Worm (Caenorhabditis elegans) whole organism, mixed stage, embryonic: ENCODE data around the gene abu-14.

Experiments
- M03D4.4 ChIP-seq: sonication (generic microtip); optimal IDR thresholded peaks from 2 replicates; lab custom pipeline; 2017; ENCODE audit warnings: mild to moderate bottlenecking, missing genetic modification characterization, missing compliant biosample characterization
- bed-3 ChIP-seq: fragments of 200-800 bp; sonication (Bioruptor generic); optimal IDR thresholded peaks from 3 replicates; lab custom pipeline; 2018; ENCODE audit warnings: mild to moderate bottlenecking, missing genetic modification characterization, moderate library complexity, missing compliant biosample characterization
- blmp-1 ChIP-seq: fragments of 150-350 bp; optimal IDR thresholded peaks from 2 replicates; lab custom pipeline; 2014; ENCODE audit warnings: missing biosample characterization, missing genetic modification characterization
- ceh-39 ChIP-seq: fragments of 150-350 bp; optimal IDR thresholded peaks from 2 replicates; lab custom pipeline; 2014; ENCODE audit warnings: missing biosample characterization, missing genetic modification characterization
- ceh-43 ChIP-seq: fragments of 200-800 bp; sonication (Bioruptor generic); optimal IDR thresholded peaks from 2 replicates; lab custom pipeline; 2018; ENCODE audit warnings: mild to moderate bottlenecking, missing genetic modification characterization, moderate library complexity, missing compliant biosample characterization
- ceh-83 ChIP-seq: fragments of 200-800 bp; sonication (Bioruptor generic); optimal IDR thresholded peaks from 2 replicates; lab custom pipeline; 2018; ENCODE audit warnings: mild to moderate bottlenecking, missing genetic modification characterization, missing compliant biosample characterization
- ces-1 ChIP-seq: fragments of 150-350 bp; optimal IDR thresholded peaks from 2 replicates; lab custom pipeline; 2014; ENCODE audit warnings: missing biosample characterization, missing genetic modification reagents, missing genetic modification characterization
- cnd-1 ChIP-seq: fragments of 200-800 bp; sonication (Bioruptor generic); optimal IDR thresholded peaks from 2 replicates; lab custom pipeline; 2018; ENCODE audit warnings: mild to moderate bottlenecking, missing genetic modification characterization, missing compliant biosample characterization
- drap-1 ChIP-seq: fragments of 200-800 bp; sonication (Bioruptor generic); optimal IDR thresholded peaks from 3 replicates; lab custom pipeline; 2018; ENCODE audit warnings: mild to moderate bottlenecking, missing genetic modification characterization, missing compliant biosample characterization
- elt-1 ChIP-seq: sonication (generic microtip); optimal IDR thresholded peaks from 2 replicates; lab custom pipeline; 2017; ENCODE audit warnings: missing genetic modification characterization, mild to moderate bottlenecking, missing compliant biosample characterization, antibody characterized with exemption, moderate library complexity, borderline replicate concordance; ENCODE audit not compliant: insufficient read depth
- elt-3 ChIP-seq: fragments of 150-350 bp; optimal IDR thresholded peaks from 2 replicates; lab custom pipeline; 2014; ENCODE audit warnings: missing biosample characterization, missing genetic modification characterization
- flh-1 ChIP-seq: fragments of 200-800 bp; sonication (Bioruptor generic); optimal IDR thresholded peaks from 2 replicates; lab custom pipeline; 2018; ENCODE audit warnings: mild to moderate bottlenecking, missing genetic modification characterization, moderate library complexity, missing compliant biosample characterization
- ham-2 ChIP-seq: fragments of 200-800 bp; sonication (Bioruptor generic); optimal IDR thresholded peaks from 2 replicates; lab custom pipeline; 2018; ENCODE audit warnings: mild to moderate bottlenecking, missing genetic modification characterization, missing compliant biosample characterization
- lin-13 ChIP-seq: fragments of 150-350 bp; optimal IDR thresholded peaks from 2 replicates; lab custom pipeline; 2014; ENCODE audit warnings: missing biosample characterization, missing genetic modification characterization
- lsy-2 ChIP-seq: fragments of 150-350 bp; optimal IDR thresholded peaks from 2 replicates; lab custom pipeline; 2014; ENCODE audit warnings: missing biosample characterization, missing genetic modification characterization
- mab-5 ChIP-seq: fragments of 150-350 bp; optimal IDR thresholded peaks from 2 replicates; lab custom pipeline; 2014; ENCODE audit warnings: missing biosample characterization, missing genetic modification characterization
- mep-1 ChIP-seq: fragments of 150-350 bp; optimal IDR thresholded peaks from 2 replicates; lab custom pipeline; 2017; ENCODE audit warnings: missing biosample characterization, missing genetic modification reagents, missing genetic modification characterization, inconsistent platforms
- mls-2 ChIP-seq: sonication (generic microtip); optimal IDR thresholded peaks from 2 replicates; lab custom pipeline; 2016; ENCODE audit warnings: mild to moderate bottlenecking, missing genetic modification characterization, moderate library complexity, missing compliant biosample characterization
- nhr-12 ChIP-seq: fragments of 150-350 bp; optimal IDR thresholded peaks from 2 replicates; lab custom pipeline; 2014; ENCODE audit warnings: missing biosample characterization, missing genetic modification characterization
- nhr-2 ChIP-seq: fragments of 150-350 bp; optimal IDR thresholded peaks from 2 replicates; lab custom pipeline; 2014; ENCODE audit warnings: missing biosample characterization, missing genetic modification characterization
- nhr-237 ChIP-seq: fragments of 150-350 bp; optimal IDR thresholded peaks from 2 replicates; lab custom pipeline; 2014; ENCODE audit warnings: missing biosample characterization, missing genetic modification characterization
- nhr-28 ChIP-seq: fragments of 150-350 bp; optimal IDR thresholded peaks from 2 replicates; lab custom pipeline; 2014; ENCODE audit warnings: missing biosample characterization, missing genetic modification characterization
- nhr-76 ChIP-seq: sonication (generic microtip); optimal IDR thresholded peaks from 2 replicates; lab custom pipeline; 2017; ENCODE audit warnings: missing biosample characterization, missing genetic modification characterization
- sem-2 ChIP-seq: fragments of 200-800 bp; sonication (Bioruptor generic); optimal IDR thresholded peaks from 2 replicates; lab custom pipeline; 2018; ENCODE audit warnings: mild to moderate bottlenecking, missing genetic modification characterization, missing compliant biosample characterization
- snpc-4 ChIP-seq: fragments of 150-350 bp; optimal IDR thresholded peaks from 2 replicates; lab custom pipeline; 2014; ENCODE audit warnings: missing biosample characterization, missing genetic modification characterization
- sptf-1 ChIP-seq: sonication (generic microtip); optimal IDR thresholded peaks from 2 replicates; lab custom pipeline; 2017; ENCODE audit warnings: mild to moderate bottlenecking, missing genetic modification characterization, moderate library complexity, missing compliant biosample characterization
- tbx-8 ChIP-seq: fragments of 200-800 bp; sonication (Bioruptor generic); optimal IDR thresholded peaks from 2 replicates; lab custom pipeline; 2018; ENCODE audit warnings: mild to moderate bottlenecking, missing genetic modification characterization, moderate library complexity, missing compliant biosample characterization
- unc-39 ChIP-seq: fragments of 150-350 bp; optimal IDR thresholded peaks from 2 replicates; lab custom pipeline; 2014; ENCODE audit warnings: missing biosample characterization, missing genetic modification characterization
- unc-62 ChIP-seq: fragments of 150-350 bp; optimal IDR thresholded peaks from 2 replicates; lab custom pipeline; 2014; ENCODE audit warnings: missing biosample characterization, missing genetic modification reagents, missing genetic modification characterization
- zip-8 ChIP-seq: fragments of 150-350 bp; optimal IDR thresholded peaks from 2 replicates; lab custom pipeline; 2014; ENCODE audit warnings: missing biosample characterization, missing genetic modification characterization

abu-14 gene

ce11 chrII:9241610-9242009 is 14.6 kb upstream of the abu-14 start:
- TF ChIP-seq nhr-76 (tag; lab: Kevin White, UChicago): no peak
- no peak for TF ChIP-seq mab-5 (tag; lab: Kevin White, UChicago)
- no peak for TF ChIP-seq snpc-4 (tag; lab: Kevin White, UChicago)
- TF ChIP-seq sptf-1 (tag; lab: Kevin White, UChicago): no peak
- TF ChIP-seq mep-1: no peak
- TF ChIP-seq drap-1 (GFP tag; lab: Kevin White, UChicago): no peak
- TF ChIP-seq lsy-2 (tag; lab: Kevin White, UChicago): no peak
- no peak for TF ChIP-seq ces-1 (GFP tag; lab: Kevin White, UChicago)
- TF ChIP-seq cnd-1 (tag; lab: Kevin White, UChicago): no peak
- TF ChIP-seq nhr-28 (tag; lab: Kevin White, UChicago): no peak
- TF ChIP-seq, all 35 proteins: peak for 0

ce11 chrII:9237719-9238118 is 10.7 kb upstream of the abu-14 start:
- no peak for TF ChIP-seq blmp-1
- TF ChIP-seq tbx-8 (GFP tag; lab: Kevin White, UChicago): no peak
- TF ChIP-seq flh-1 (GFP tag; lab: Kevin White, UChicago): no peak
- TF ChIP-seq mep-1: no peak
- TF ChIP-seq lin-13 (tag; lab: Kevin White, UChicago): no peak
- TF ChIP-seq nhr-12 (tag; lab: Kevin White, UChicago): no peak
- TF ChIP-seq unc-39 (tag; lab: Kevin White, UChicago): no peak
- no peak for TF ChIP-seq sem-2
- TF ChIP-seq drap-1 (GFP tag; lab: Kevin White, UChicago): no peak
- TF ChIP-seq M03D4.4 (tag; lab: Kevin White, UChicago): no peak
- TF ChIP-seq ham-2 (GFP tag; lab: Kevin White, UChicago): no peak
- no peak for TF ChIP-seq bed-3 (GFP tag; lab: Kevin White, UChicago)
- no peak for TF ChIP-seq nhr-28 (tag; lab: Kevin White, UChicago)
- no peak for TF ChIP-seq elt-1
- TF ChIP-seq mab-5 (tag; lab: Kevin White, UChicago): no peak

DNA sequence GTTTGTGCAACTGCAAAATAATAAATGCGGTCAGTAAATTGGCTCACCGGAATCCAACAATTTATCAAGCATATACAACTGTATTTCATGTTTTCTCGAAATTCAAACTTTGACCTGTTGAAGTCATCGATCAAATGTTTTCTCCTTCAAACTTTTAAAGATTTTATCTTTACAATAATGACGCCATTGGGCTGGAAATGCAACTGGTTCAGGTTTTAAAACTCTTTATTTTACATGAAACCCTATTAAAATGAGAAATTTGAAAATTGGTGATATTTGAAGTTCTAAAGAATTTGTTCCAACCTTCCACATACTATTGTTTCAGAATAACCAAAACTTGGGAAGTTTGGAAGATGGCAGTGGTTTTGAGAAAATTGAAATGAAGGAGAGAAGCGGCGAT is 10.0 kb upstream of the abu-14 start:
- TF ChIP-seq blmp-1 (no peak), ceh-83 (GFP tag; lab: Kevin White, UChicago) (no peak)
- TF ChIP-seq, all 35 proteins: peak for 0

DNA sequence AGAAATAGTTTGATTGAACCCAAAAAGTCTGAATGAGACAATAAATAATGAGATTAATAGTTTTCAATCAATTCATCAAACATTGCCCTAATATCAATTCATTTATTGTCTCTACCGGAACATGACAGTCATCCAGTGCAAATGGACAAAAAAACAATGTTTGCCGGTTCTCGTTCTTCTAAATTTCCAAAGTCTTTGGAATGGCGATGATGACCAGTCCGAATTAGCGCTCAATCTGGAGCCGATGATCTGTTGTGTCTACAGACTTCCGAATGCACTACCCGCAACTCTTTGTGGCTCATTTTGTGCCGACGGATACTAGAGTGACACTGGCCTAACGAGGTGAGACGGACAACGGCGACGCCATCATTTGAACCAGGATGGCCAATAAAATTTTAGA is 9.3 kb upstream of the abu-14 start, which contains the start of gene T26C5.3:
Gene T26C5.3 (plus strand): TSS at position 301 of the 400 bp plus-strand sequence.
- no peak for TF ChIP-seq unc-39 (tag; lab: Kevin White, UChicago)

DNA sequence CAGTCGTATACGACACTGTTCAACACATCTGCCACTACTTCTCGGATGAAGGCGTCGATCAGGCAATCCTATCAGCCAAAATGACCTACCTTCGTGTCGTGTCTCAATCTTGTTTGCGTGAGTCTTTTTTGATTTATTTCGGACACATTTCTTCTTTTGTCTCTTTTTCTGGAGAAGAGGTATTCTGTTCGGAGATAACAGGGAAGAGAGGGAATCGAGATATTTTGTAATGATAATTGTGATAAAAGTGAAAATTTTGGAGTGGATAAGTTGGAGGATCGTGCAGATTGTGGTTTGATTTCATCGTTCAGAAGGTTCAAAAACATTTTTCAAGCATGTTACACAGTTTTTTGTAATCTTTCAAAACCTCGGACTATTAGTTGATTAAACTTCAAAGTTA is 6.8 kb upstream of the abu-14 start:
- no peak for TF ChIP-seq unc-62
- no peak for TF ChIP-seq M03D4.4 (tag; lab: Kevin White, UChicago)
- TF ChIP-seq flh-1 (GFP tag; lab: Kevin White, UChicago): no peak
- TF ChIP-seq nhr-12 (tag; lab: Kevin White, UChicago): no peak
- no peak for TF ChIP-seq lin-13 (tag; lab: Kevin White, UChicago)
- no peak for TF ChIP-seq bed-3 (GFP tag; lab: Kevin White, UChicago)
- no peak for TF ChIP-seq elt-3 (tag; lab: Kevin White, UChicago)
- no peak for TF ChIP-seq mab-5 (tag; lab: Kevin White, UChicago)
- no peak for TF ChIP-seq zip-8
- TF ChIP-seq ham-2 (GFP tag; lab: Kevin White, UChicago): no peak
- TF ChIP-seq nhr-2 (tag; lab: Kevin White, UChicago): no peak
- no peak for TF ChIP-seq ceh-43
- no peak for TF ChIP-seq mep-1
- TF ChIP-seq blmp-1: no peak
- TF ChIP-seq sem-2: no peak

DNA sequence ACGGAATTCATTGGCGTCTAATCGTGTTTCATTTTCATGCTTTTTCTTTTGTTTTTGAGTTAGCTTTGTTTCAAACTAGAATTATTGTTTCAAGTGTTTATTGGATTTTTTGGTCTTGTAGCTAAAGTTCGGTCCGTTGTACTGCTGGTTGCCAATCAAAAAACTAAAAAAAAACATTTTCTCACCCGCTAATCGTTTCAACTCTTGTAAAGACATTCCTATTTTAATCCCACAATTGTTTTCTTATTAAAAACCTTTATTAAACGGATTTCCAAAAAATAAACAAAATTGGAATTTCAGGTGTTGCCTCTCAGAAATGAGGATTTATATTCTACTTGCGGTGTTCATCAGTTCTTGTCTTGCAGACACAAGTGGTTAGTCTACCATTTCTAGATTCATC is 5.9 kb upstream of the abu-14 start, which contains the start of gene T26C5.2:
Gene T26C5.2 (plus strand): TSS at position 301 of the 400 bp plus-strand sequence.
- TF ChIP-seq blmp-1: no peak
- no peak for TF ChIP-seq bed-3 (GFP tag; lab: Kevin White, UChicago)
- TF ChIP-seq M03D4.4 (tag; lab: Kevin White, UChicago): no peak
- no peak for TF ChIP-seq flh-1 (GFP tag; lab: Kevin White, UChicago)
- TF ChIP-seq sptf-1 (tag; lab: Kevin White, UChicago): no peak
- TF ChIP-seq ham-2 (GFP tag; lab: Kevin White, UChicago): no peak
- no peak for TF ChIP-seq drap-1 (GFP tag; lab: Kevin White, UChicago)
- no peak for TF ChIP-seq ces-1 (GFP tag; lab: Kevin White, UChicago)
- no peak for TF ChIP-seq mab-5 (tag; lab: Kevin White, UChicago)
- TF ChIP-seq ceh-43: no peak
- no peak for TF ChIP-seq nhr-237
- no peak for TF ChIP-seq mls-2
- TF ChIP-seq elt-1: no peak
- no peak for TF ChIP-seq zip-8
- no peak for TF ChIP-seq lin-13 (tag; lab: Kevin White, UChicago)
- no peak for TF ChIP-seq sem-2
- TF ChIP-seq nhr-76 (tag; lab: Kevin White, UChicago): no peak
- no peak for TF ChIP-seq ceh-39
- TF ChIP-seq unc-39 (tag; lab: Kevin White, UChicago): no peak
- TF ChIP-seq elt-3 (tag; lab: Kevin White, UChicago): no peak
